Fruit fly (Drosophila melanogaster): ENCODE results near the gene CheA86a.

CheA86a gene

dm6 chr3R:11154576-11155113, 9.6 kb upstream of the CheA86a start, which contains the start of gene Ugt302E1:
Ugt302E1 (plus strand) TSS chr3R:11154626.
- TF ChIP-seq ttk (optimal IDR thresholded peaks at IDR 0.05) (no peak), h (optimal IDR thresholded peaks at IDR 0.05) (no peak), Sin3A (optimal IDR thresholded peaks at IDR 0.05) (no peak)

dm6 chr3R:11153799-11154273, 8.8 kb upstream of the CheA86a start, which contains the start of gene Ugt302K1:
Ugt302K1 (minus strand) TSS chr3R:11153849.
- TF ChIP-seq insv (optimal IDR thresholded peaks at IDR 0.05) (no peak), Sin3A (optimal IDR thresholded peaks at IDR 0.05) (no peak)

- no peak for TF ChIP-seq psq (optimal IDR thresholded peaks at IDR 0.05)
- TF ChIP-seq insv (optimal IDR thresholded peaks at IDR 0.05): no peak
- TF ChIP-seq ttk (optimal IDR thresholded peaks at IDR 0.05): no peak
- TF ChIP-seq h (optimal IDR thresholded peaks at IDR 0.05): no peak
- TF ChIP-seq Myc (optimal IDR thresholded peaks at IDR 0.05): no peak
- TF ChIP-seq Sin3A (optimal IDR thresholded peaks at IDR 0.05): no peak
These were observed 8.2 kb downstream of the CheA86a start, which contains the start of gene mAcon2 for dm6 chr3R:11136877-11137276. mAcon2 (plus strand) TSS chr3R:11137177.

- TF ChIP-seq psq (optimal IDR thresholded peaks at IDR 0.05): no peak
- no peak for TF ChIP-seq Sin3A (optimal IDR thresholded peaks at IDR 0.05)
- TF ChIP-seq Myc (optimal IDR thresholded peaks at IDR 0.05): no peak
- no peak for TF ChIP-seq insv (optimal IDR thresholded peaks at IDR 0.05)
- TF ChIP-seq h (optimal IDR thresholded peaks at IDR 0.05): no peak
- TF ChIP-seq ttk (optimal IDR thresholded peaks at IDR 0.05): no peak
These were observed 16.9 kb downstream of the CheA86a start, which contains the start of gene Ugt35C1 for dm6 chr3R:11128116-11128626. Ugt35C1 (minus strand) TSS chr3R:11128328.

dm6 chr3R:11126383-11126782, 18.7 kb downstream of the CheA86a start:
- TF ChIP-seq ttk (optimal IDR thresholded peaks at IDR 0.05): no peak
- no peak for TF ChIP-seq psq (optimal IDR thresholded peaks at IDR 0.05)
- no peak for TF ChIP-seq Sin3A (optimal IDR thresholded peaks at IDR 0.05)
- no peak for TF ChIP-seq insv (optimal IDR thresholded peaks at IDR 0.05)
- TF ChIP-seq Myc (optimal IDR thresholded peaks at IDR 0.05): no peak
- no peak for TF ChIP-seq h (optimal IDR thresholded peaks at IDR 0.05)

dm6 chr3R:11115606-11116005, 29.4 kb downstream of the CheA86a start, which contains the start of gene SdhCL:
SdhCL (minus strand) TSS chr3R:11115706.
- TF ChIP-seq insv (optimal IDR thresholded peaks at IDR 0.05): no peak
- TF ChIP-seq psq (optimal IDR thresholded peaks at IDR 0.05): no peak
- no peak for TF ChIP-seq ttk (optimal IDR thresholded peaks at IDR 0.05)
- TF ChIP-seq Myc (optimal IDR thresholded peaks at IDR 0.05): no peak
- TF ChIP-seq h (optimal IDR thresholded peaks at IDR 0.05): no peak
- TF ChIP-seq Sin3A (optimal IDR thresholded peaks at IDR 0.05): no peak

All from Kc167 (cell line).